Comparison of ENCODE assay signal across 2 worm cellular contexts in genomic region chrII:9764696-9765095, ce11.
TF ChIP-seq lines count a peak whose summit lies in the region.

No protein-coding gene starts in this region.

TF ChIP-seq in whole organism, late embryonic, 69 proteins besides CTCF, POLR2A, EP300 and RAD21:
- TF ChIP-seq unc-55 (GFP tag; optimal IDR thresholded peaks at IDR 0.05; lab: Kevin White, UChicago) (peak; percentile 62), ceh-18 (tag; optimal IDR thresholded peaks at IDR 0.05; lab: Kevin White, UChicago) (no peak)
TF ChIP-seq in whole organism, late embryonic: peak in this region for 1.

TF ChIP-seq in whole organism, mixed stage, embryonic, 35 proteins besides CTCF, POLR2A, EP300 and RAD21:
- TF ChIP-seq unc-39 (tag; optimal IDR thresholded peaks at IDR 0.05; lab: Kevin White, UChicago) (no peak), elt-3 (tag; optimal IDR thresholded peaks at IDR 0.05; lab: Kevin White, UChicago) (no peak), hlh-1 (tag; optimal IDR thresholded peaks at IDR 0.05; lab: Kevin White, UChicago) (peak; percentile 69), M03D4.4 (tag; optimal IDR thresholded peaks at IDR 0.05; lab: Kevin White, UChicago) (no peak), nhr-76 (tag; optimal IDR thresholded peaks at IDR 0.05; lab: Kevin White, UChicago) (no peak), ztf-11 (tag; optimal IDR thresholded peaks at IDR 0.05; lab: Kevin White, UChicago) (no peak), unc-120 (tag; optimal IDR thresholded peaks at IDR 0.05; lab: Kevin White, UChicago; ENCODE audit: poor library complexity, severe bottlenecking) (peak; percentile 38)
